Fruit fly (Drosophila melanogaster): ENCODE results near the gene CG4686.
A peak's percentile ranks its signal among the peaks of the same experiment; 100 is the strongest.

CG4686 gene

DNA sequence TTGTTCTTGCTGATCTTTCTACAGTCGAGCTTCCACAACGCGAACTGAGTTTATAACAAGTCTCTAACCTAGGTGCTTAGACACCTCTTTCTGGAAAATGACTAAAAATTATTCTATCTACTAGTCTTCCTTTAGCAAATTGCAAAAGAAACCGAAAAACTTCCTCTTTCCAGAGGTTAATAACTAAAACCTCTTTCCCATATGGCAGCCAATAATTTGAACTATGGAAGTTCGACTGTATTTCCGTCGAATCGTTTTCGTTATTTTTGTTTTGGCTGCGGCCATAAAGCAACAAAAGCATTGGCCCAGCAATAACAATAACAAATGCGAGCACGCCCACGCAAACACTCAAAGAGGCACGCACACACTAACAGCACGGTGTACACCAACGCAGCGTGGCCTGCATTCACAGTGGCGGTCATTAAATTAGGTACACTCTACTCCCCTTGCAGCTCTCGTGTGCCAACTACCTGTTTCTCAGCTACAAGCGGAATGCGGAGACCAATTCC, 16.2 kb downstream of the CG4686 start (continued):
- TF ChIP-seq gcm2 (GFP tag; optimal IDR thresholded peaks at IDR 0.05) (no peak), CG12219 (GFP tag; optimal IDR thresholded peaks at IDR 0.05) (peak; percentile 24), her (GFP tag; optimal IDR thresholded peaks at IDR 0.05) (peak; percentile 8), CG11723 (GFP tag; optimal IDR thresholded peaks at IDR 0.05) (peak; percentile 65), CG2116 (GFP tag; optimal IDR thresholded peaks at IDR 0.05) (peak; percentile 5), fd96Cb (tag; optimal IDR thresholded peaks at IDR 0.05) (peak; percentile 1), ftz-f1 (GFP tag; optimal IDR thresholded peaks at IDR 0.05) (no peak), repo (GFP tag; optimal IDR thresholded peaks at IDR 0.05) (no peak), Hr3 (GFP tag; optimal IDR thresholded peaks at IDR 0.05) (peak; percentile 23), dimm (GFP tag; IDR thresholded peaks at IDR 0.05) (no peak), Poxn (GFP tag; IDR thresholded peaks at IDR 0.05) (no peak), dysf (GFP tag; IDR thresholded peaks at IDR 0.05) (peak; percentile 53; the same call in 1 of the 3 replicates), Camta (GFP tag; optimal IDR thresholded peaks at IDR 0.05) (peak; percentile 37), cg (GFP tag; optimal IDR thresholded peaks at IDR 0.05) (peak; percentile 85), tap (tag; optimal IDR thresholded peaks at IDR 0.05) (peak; percentile 56), CG32772 (GFP tag; IDR thresholded peaks at IDR 0.05) (no peak), CG3407 (GFP tag; optimal IDR thresholded peaks at IDR 0.05) (peak; percentile 17), HLH4C (GFP tag; IDR thresholded peaks at IDR 0.05; ENCODE audit: partially characterized antibody) (no peak), Ets97D (GFP tag; optimal IDR thresholded peaks at IDR 0.05) (peak; percentile 91), Dref (GFP tag; IDR thresholded peaks at IDR 0.05) (no peak), CG4328 (GFP tag; optimal IDR thresholded peaks at IDR 0.05) (peak; percentile 74), amos (GFP tag; IDR thresholded peaks at IDR 0.05; ENCODE audit: partially characterized antibody) (no peak), fru (optimal IDR thresholded peaks at IDR 0.05) (no peak), Bgb (GFP tag; IDR thresholded peaks at IDR 0.05; ENCODE audit: partially characterized antibody) (no peak), grn (GFP tag; optimal IDR thresholded peaks at IDR 0.05) (no peak), CG17328 (GFP tag; IDR thresholded peaks at IDR 0.05) (no peak), CG6654 (GFP tag; optimal IDR thresholded peaks at IDR 0.05) (peak; percentile 13), CG2889 (GFP tag; IDR thresholded peaks at IDR 0.05) (no peak), zfh1 (GFP tag; IDR thresholded peaks at IDR 0.05) (no peak; the same call in 2 of the 3 replicates), CG8765 (GFP tag; IDR thresholded peaks at IDR 0.05) (no peak), psq (GFP tag; optimal IDR thresholded peaks at IDR 0.05) (no peak), corto (GFP tag; optimal IDR thresholded peaks at IDR 0.05) (peak; percentile 51), Bdp1 (GFP tag; optimal IDR thresholded peaks at IDR 0.05) (peak; percentile 19), CG13894 (tag; optimal IDR thresholded peaks at IDR 0.05) (no peak), vfl (GFP tag; optimal IDR thresholded peaks at IDR 0.05) (no peak), bab2 (GFP tag; optimal IDR thresholded peaks at IDR 0.05) (peak; percentile 29), Dfd (GFP tag; optimal IDR thresholded peaks at IDR 0.05) (no peak), CG8388 (GFP tag; optimal IDR thresholded peaks at IDR 0.05) (peak; percentile 40), dmrt99B (tag; optimal IDR thresholded peaks at IDR 0.05) (peak; percentile 74), Atf-2 (GFP tag; optimal IDR thresholded peaks at IDR 0.05) (no peak), Nf-YA (GFP tag; IDR thresholded peaks at IDR 0.05) (0 out of 2 replicates have a peak, but pooled peaks have one; percentile 29), pzg (GFP tag; optimal IDR thresholded peaks at IDR 0.05) (no peak), Dp (GFP tag; optimal IDR thresholded peaks at IDR 0.05) (no peak), CG9817 (tag; optimal IDR thresholded peaks at IDR 0.05) (peak; percentile 47), sens (GFP tag) (peak; percentile 79), CG12236 (GFP tag; optimal IDR thresholded peaks at IDR 0.05) (no peak), Sin3A (optimal IDR thresholded peaks at IDR 0.05) (no peak), CG7372 (GFP tag; IDR thresholded peaks at IDR 0.05) (peak; percentile 55; the same call in 1 of the 2 replicates), Vsx1 (GFP tag; optimal IDR thresholded peaks at IDR 0.05) (no peak), CrebB (tag; optimal IDR thresholded peaks at IDR 0.05) (no peak), eve (GFP tag; optimal IDR thresholded peaks at IDR 0.05) (no peak), CG17359 (tag; optimal IDR thresholded peaks at IDR 0.05) (peak; percentile 59)

Measured in whole organism, embryonic.